Worm (Caenorhabditis elegans) whole organism, L2 larva: Measurements from ENCODE around the gene ZK1073.2.
"Not testable (repeated sequence)": the region's sequence is repeated elsewhere in the genome, so short reads cannot be mapped to it uniquely, and the experiment has no call there.

Experiments used
- R02D3.7 ChIP-seq: fragments of 150-350 bp; optimal IDR thresholded peaks from 2 replicates; lab custom pipeline; 2014; ENCODE audit warnings: missing biosample characterization, missing genetic modification characterization
- Y55F3AM.14 ChIP-seq: fragments of 200-800 bp; sonication (Bioruptor generic); optimal IDR thresholded peaks from 2 replicates; lab custom pipeline; 2018; ENCODE audit warnings: mild to moderate bottlenecking, missing genetic modification characterization, missing compliant biosample characterization
- ZK546.5 ChIP-seq: sonication (generic microtip); optimal IDR thresholded peaks from 2 replicates; lab custom pipeline; 2017; ENCODE audit warnings: missing biosample characterization, missing genetic modification characterization
- alr-1 ChIP-seq: fragments of 150-350 bp; optimal IDR thresholded peaks from 2 replicates; lab custom pipeline; 2014; ENCODE audit warnings: missing biosample characterization, missing genetic modification characterization
- aly-2 ChIP-seq: fragments of 150-350 bp; optimal IDR thresholded peaks from 2 replicates; lab custom pipeline; 2014; ENCODE audit warnings: missing biosample characterization, missing genetic modification characterization
- ama-1 ChIP-seq: fragments of 150-350 bp; optimal IDR thresholded peaks from 2 replicates; lab custom pipeline; 2018; ENCODE audit warnings: inconsistent platforms
- blmp-1 ChIP-seq: sonication (generic microtip); optimal IDR thresholded peaks from 2 replicates; lab custom pipeline; 2017; ENCODE audit warnings: missing genetic modification characterization, mild to moderate bottlenecking, missing compliant biosample characterization, antibody characterized with exemption, moderate library complexity; ENCODE audit not compliant: insufficient read depth
- ceh-16 ChIP-seq: fragments of 150-350 bp; optimal IDR thresholded peaks from 2 replicates; lab custom pipeline; 2014; ENCODE audit warnings: missing biosample characterization, missing genetic modification characterization
- ceh-82 ChIP-seq: fragments of 150-350 bp; optimal IDR thresholded peaks from 2 replicates; lab custom pipeline; 2014; ENCODE audit warnings: missing biosample characterization, missing genetic modification characterization
- crh-2 ChIP-seq: sonication (generic microtip); optimal IDR thresholded peaks from 2 replicates; lab custom pipeline; 2017; ENCODE audit warnings: missing biosample characterization, missing genetic modification characterization
- egl-27 ChIP-seq: sonication (generic microtip); optimal IDR thresholded peaks from 3 replicates; lab custom pipeline; 2017; ENCODE audit warnings: missing biosample characterization, missing genetic modification reagents, missing genetic modification characterization
- elt-1 ChIP-seq: fragments of 150-350 bp; optimal IDR thresholded peaks from 2 replicates; lab custom pipeline; 2014; ENCODE audit warnings: missing biosample characterization, missing genetic modification characterization
- fos-1 ChIP-seq: fragments of 150-350 bp; optimal IDR thresholded peaks from 2 replicates; lab custom pipeline; 2014; ENCODE audit warnings: missing biosample characterization, missing genetic modification characterization
- gmeb-1 ChIP-seq: fragments of 150-350 bp; optimal IDR thresholded peaks from 2 replicates; lab custom pipeline; 2014; ENCODE audit warnings: missing biosample characterization, missing genetic modification characterization
- lin-11 ChIP-seq: fragments of 150-350 bp; sonication (generic microtip); optimal IDR thresholded peaks from 2 replicates; lab custom pipeline; 2014; ENCODE audit warnings: missing biosample characterization, missing genetic modification characterization, inconsistent platforms, mixed read lengths
- lin-13 ChIP-seq: fragments of 150-350 bp; optimal IDR thresholded peaks from 2 replicates; lab custom pipeline; 2014; ENCODE audit warnings: missing biosample characterization, missing genetic modification reagents, missing genetic modification characterization
- lin-39 ChIP-seq: fragments of 150-350 bp; optimal IDR thresholded peaks from 2 replicates; lab custom pipeline; 2014; ENCODE audit warnings: missing biosample characterization, missing genetic modification reagents, missing genetic modification characterization
- lsy-2 ChIP-seq, 2 experiments: fragments of 150-350 bp in 1 of 2; sonication (generic microtip) in 1 of 2; optimal IDR thresholded peaks; 2 replicates each; lab custom pipeline; 2014 to 2017; ENCODE audit warnings: missing biosample characterization in 2 of 2, missing genetic modification characterization in 2 of 2
- mab-5 ChIP-seq: fragments of 150-350 bp; optimal IDR thresholded peaks from 2 replicates; lab custom pipeline; 2014; ENCODE audit warnings: missing biosample characterization, missing genetic modification characterization
- mbf-1 ChIP-seq: sonication (generic microtip); optimal IDR thresholded peaks from 2 replicates; lab custom pipeline; 2017; ENCODE audit warnings: missing biosample characterization, missing genetic modification characterization
- nhr-10 ChIP-seq: sonication (generic microtip); optimal IDR thresholded peaks from 2 replicates; lab custom pipeline; 2017; ENCODE audit warnings: missing biosample characterization, missing genetic modification characterization
- nhr-11 ChIP-seq: fragments of 150-350 bp; optimal IDR thresholded peaks from 2 replicates; lab custom pipeline; 2014; ENCODE audit warnings: missing biosample characterization, missing genetic modification characterization
- nhr-12 ChIP-seq: fragments of 150-350 bp; optimal IDR thresholded peaks from 2 replicates; lab custom pipeline; 2014; ENCODE audit warnings: missing biosample characterization, missing genetic modification characterization
- nhr-129 ChIP-seq: fragments of 150-350 bp; optimal IDR thresholded peaks from 2 replicates; lab custom pipeline; 2014; ENCODE audit warnings: missing biosample characterization, missing genetic modification characterization
- nhr-21 ChIP-seq: fragments of 150-350 bp; optimal IDR thresholded peaks from 2 replicates; lab custom pipeline; 2014; ENCODE audit warnings: missing biosample characterization, missing genetic modification characterization
- nhr-77 ChIP-seq: fragments of 150-350 bp; optimal IDR thresholded peaks from 2 replicates; lab custom pipeline; 2014; ENCODE audit warnings: missing biosample characterization, missing genetic modification characterization
- peb-1 ChIP-seq: fragments of 150-350 bp; optimal IDR thresholded peaks from 2 replicates; lab custom pipeline; 2014; ENCODE audit warnings: missing biosample characterization, missing genetic modification characterization
- sem-4 ChIP-seq: fragments of 150-350 bp; optimal IDR thresholded peaks from 2 replicates; lab custom pipeline; 2014; ENCODE audit warnings: missing biosample characterization, missing genetic modification reagents, missing genetic modification characterization
- skn-1 ChIP-seq: sonication (generic microtip); optimal IDR thresholded peaks from 2 replicates; lab custom pipeline; 2017; ENCODE audit warnings: missing biosample characterization, missing genetic modification characterization
- sma-3 ChIP-seq: sonication (generic microtip); optimal IDR thresholded peaks from 2 replicates; lab custom pipeline; 2016; ENCODE audit warnings: missing genetic modification reagents, missing genetic modification characterization, missing compliant biosample characterization
- sma-9 ChIP-seq, 2 experiments: fragments of 150-350 bp in 1 of 2; sonication (generic microtip) in 1 of 2; optimal IDR thresholded peaks; 2 replicates each; lab custom pipeline; 2014 to 2016; ENCODE audit warnings: missing genetic modification characterization in 2 of 2, mild to moderate bottlenecking in 1 of 2, missing biosample characterization in 1 of 2, missing compliant biosample characterization in 1 of 2, missing genetic modification reagents in 1 of 2, moderate library complexity in 1 of 2
- snpc-4 ChIP-seq: fragments of 150-350 bp; optimal IDR thresholded peaks from 2 replicates; lab custom pipeline; 2014; ENCODE audit warnings: missing biosample characterization, missing genetic modification characterization
- unc-62 ChIP-seq: fragments of 150-350 bp; optimal IDR thresholded peaks from 2 replicates; lab custom pipeline; 2014; ENCODE audit warnings: missing biosample characterization, missing genetic modification reagents, missing genetic modification characterization

The ZK1073.2 gene

DNA sequence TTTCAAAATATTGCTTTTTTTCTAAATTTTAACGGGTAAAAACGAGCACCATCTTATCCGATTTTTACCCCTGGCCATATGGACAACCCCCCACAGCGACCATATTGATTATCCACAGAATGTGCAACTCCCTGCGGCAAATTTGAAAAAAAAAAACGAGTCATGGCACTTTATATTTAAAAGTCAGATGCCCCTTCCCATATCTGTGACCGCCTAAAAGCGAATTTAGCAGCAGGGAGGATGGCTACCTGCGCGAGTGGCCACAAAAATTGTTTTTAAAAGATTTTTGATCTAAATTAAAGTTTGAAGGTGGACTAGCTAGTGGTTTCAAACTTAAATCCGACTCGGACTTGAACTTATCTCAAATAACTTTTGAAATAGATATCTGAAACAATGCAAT lies 47.1 kb upstream of the ZK1073.2 start (continued):
- peak; percentile 81 for TF ChIP-seq ceh-16
- TF ChIP-seq fos-1 (tag; lab: Kevin White, UChicago), result peak; percentile 97
- TF ChIP-seq skn-1 (tag; lab: Kevin White, UChicago), result peak; percentile 90
- TF ChIP-seq lin-11 (tag; lab: Kevin White, UChicago), result peak; percentile 97
- TF ChIP-seq alr-1 (tag; lab: Kevin White, UChicago), result no peak
- TF ChIP-seq lsy-2 (tag; optimal IDR thresholded peaks at IDR 0.05; lab: Kevin White, UChicago), result peak; percentile 95 to 96
- TF ChIP-seq, all 48 proteins: peak for 43

DNA sequence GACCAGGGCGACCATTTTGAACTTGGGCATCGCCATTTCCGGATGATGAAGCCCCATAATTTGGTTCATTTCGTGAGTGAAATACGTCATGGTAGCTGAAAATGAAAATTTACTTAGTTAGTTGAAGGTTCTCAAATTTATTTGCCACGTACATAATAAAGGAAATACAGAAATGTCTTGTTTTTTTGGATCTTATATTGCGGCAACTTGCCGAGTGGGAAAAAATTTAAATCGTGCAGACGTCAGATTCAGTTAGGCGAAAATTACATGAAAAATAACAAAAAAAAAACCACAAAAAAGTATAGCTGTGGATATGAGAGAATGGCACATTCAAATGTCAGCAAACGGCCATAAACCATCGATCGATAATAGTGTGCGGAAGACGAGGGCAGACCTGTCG lies 44.7 kb upstream of the ZK1073.2 start, which contains the start of gene T27A8.2:
Gene T27A8.2, minus strand, starts transcription at position 101 of the 400 bp plus-strand sequence.
- no peak for TF ChIP-seq egl-27
- no peak for TF ChIP-seq R02D3.7 (tag; lab: Kevin White, UChicago)
- no peak for TF ChIP-seq blmp-1 (tag; lab: Kevin White, UChicago)
- no peak for TF ChIP-seq nhr-21 (tag; lab: Kevin White, UChicago)
- no peak for TF ChIP-seq nhr-129 (tag; lab: Kevin White, UChicago)
- TF ChIP-seq elt-1, result no peak
- TF ChIP-seq ama-1 (lab: Kevin White, UChicago), result no peak
- TF ChIP-seq ceh-16, result no peak
- TF ChIP-seq gmeb-1, result no peak

DNA sequence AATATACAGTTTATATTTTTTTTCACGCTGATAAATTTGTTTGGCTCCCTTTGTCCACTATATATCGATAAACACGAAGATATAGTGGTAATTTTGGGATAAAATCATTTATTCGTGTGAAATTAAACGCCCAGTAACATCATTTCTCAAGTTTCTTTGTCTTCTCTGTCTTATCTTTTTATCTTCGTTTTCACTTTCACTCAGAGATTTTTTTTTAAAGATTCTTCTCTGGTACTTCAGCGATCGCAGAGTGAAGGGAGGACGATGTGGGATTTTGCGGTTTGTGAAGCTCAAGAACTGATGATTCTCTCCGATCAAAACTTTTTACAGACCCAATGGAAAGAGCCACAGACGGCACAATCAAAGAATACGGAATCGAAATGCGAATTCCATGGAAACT lies 41.1 kb upstream of the ZK1073.2 start, which contains the start of gene T27A8.3:
Gene T27A8.3, plus strand, starts transcription at position 301 of the 400 bp plus-strand sequence.
- TF ChIP-seq aly-2 (tag; lab: Kevin White, UChicago); peb-1; ceh-82 (tag; lab: Kevin White, UChicago): not testable (repeated sequence)

DNA sequence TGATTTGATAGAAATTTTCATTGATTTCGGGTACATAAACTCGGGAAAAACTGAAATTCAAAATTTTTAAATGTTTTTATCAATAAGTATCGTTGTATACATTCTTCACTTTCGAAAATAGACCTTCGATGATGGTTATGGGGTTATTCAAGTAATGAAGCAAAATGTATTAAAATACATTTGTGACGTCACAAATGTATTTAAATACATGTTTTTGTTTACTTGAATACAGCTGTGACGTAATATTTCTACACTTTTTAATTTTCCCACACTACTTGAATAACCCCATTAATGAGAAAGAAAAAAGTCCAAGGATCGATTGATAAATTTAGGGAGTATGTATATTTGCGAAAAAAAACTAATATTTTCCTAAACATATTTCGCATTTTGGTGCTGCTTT lies 35.5 kb upstream of the ZK1073.2 start:
- TF ChIP-seq crh-2 (no peak), lsy-2 (tag; optimal IDR thresholded peaks at IDR 0.05; lab: Kevin White, UChicago) (no peak), nhr-10 (tag; lab: Kevin White, UChicago) (no peak), lin-39 (tag; lab: Kevin White, UChicago) (no peak), mab-5 (no peak), nhr-11 (tag; lab: Kevin White, UChicago) (no peak), blmp-1 (tag; lab: Kevin White, UChicago) (no peak), sma-3 (GFP tag; lab: Kevin White, UChicago) (no peak), ceh-82 (tag; lab: Kevin White, UChicago) (no peak)
- TF ChIP-seq, all 48 proteins: peak for 0

DNA sequence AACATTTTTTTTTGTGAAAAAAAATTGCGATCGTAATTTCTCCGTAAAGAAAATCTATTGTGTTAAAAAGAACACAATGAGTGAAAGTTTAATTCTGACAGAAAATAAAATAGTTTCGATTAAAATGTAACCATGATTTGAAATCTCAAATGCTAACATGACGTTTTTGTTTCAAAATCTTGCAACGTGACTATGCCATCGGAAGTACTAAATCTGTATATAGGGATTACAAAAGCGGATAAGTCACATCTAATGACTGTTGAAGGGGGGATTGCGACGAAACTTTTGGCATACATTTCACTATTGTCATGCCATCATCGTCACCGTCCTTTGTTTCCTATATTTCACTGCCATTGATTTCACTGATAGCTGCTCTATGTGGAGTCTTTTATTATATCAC lies 30.9 kb upstream of the ZK1073.2 start, which contains the start of gene col-187:
Gene col-187, plus strand, starts transcription at position 301 of the 400 bp plus-strand sequence.
- no peak for TF ChIP-seq ZK546.5 (tag; lab: Kevin White, UChicago)
- TF ChIP-seq ceh-16, result no peak
- no peak for TF ChIP-seq skn-1 (tag; lab: Kevin White, UChicago)
- no peak for TF ChIP-seq peb-1
- TF ChIP-seq egl-27, result no peak
- no peak for TF ChIP-seq nhr-21 (tag; lab: Kevin White, UChicago)
- no peak for TF ChIP-seq snpc-4 (tag; lab: Kevin White, UChicago)
- TF ChIP-seq mbf-1, result no peak
- no peak for TF ChIP-seq crh-2
- no peak for TF ChIP-seq R02D3.7 (tag; lab: Kevin White, UChicago)
- TF ChIP-seq sma-9 (GFP tag; optimal IDR thresholded peaks at IDR 0.05; lab: Kevin White, UChicago), result no peak
- TF ChIP-seq sma-9 (tag; optimal IDR thresholded peaks at IDR 0.05; lab: Kevin White, UChicago), result no peak
- no peak for TF ChIP-seq unc-62 (GFP tag; lab: Kevin White, UChicago)
- no peak for TF ChIP-seq Y55F3AM.14 (GFP tag; lab: Kevin White, UChicago)
- no peak for TF ChIP-seq mab-5
- no peak for TF ChIP-seq lin-11 (tag; lab: Kevin White, UChicago)
- no peak for TF ChIP-seq sma-3 (GFP tag; lab: Kevin White, UChicago)
- TF ChIP-seq alr-1 (tag; lab: Kevin White, UChicago), result no peak
- no peak for TF ChIP-seq nhr-77 (tag; lab: Kevin White, UChicago)
- no peak for TF ChIP-seq sem-4
- no peak for TF ChIP-seq nhr-12 (tag; lab: Kevin White, UChicago)

DNA sequence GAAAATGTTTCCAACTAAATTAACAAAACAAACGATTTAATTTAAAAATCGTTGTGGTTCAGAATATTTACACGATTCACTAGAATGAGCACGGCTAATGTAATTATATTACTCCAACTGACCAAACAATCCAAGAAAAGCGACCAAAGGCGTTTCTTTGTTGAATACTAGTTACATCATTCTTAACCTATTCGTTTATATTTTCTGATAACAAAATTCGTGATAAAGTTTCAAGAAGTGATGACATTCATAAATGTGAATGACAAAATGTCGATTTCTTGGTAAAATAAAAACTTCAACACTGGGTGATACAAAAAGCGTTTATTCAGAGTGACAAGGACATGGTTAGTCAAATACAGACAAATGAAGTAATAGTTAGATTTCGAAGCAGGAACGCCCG lies 27.0 kb upstream of the ZK1073.2 start, which contains the start of gene C30F2.4:
Gene C30F2.4, minus strand, starts transcription at position 101 of the 400 bp plus-strand sequence.
- TF ChIP-seq lin-13 (GFP tag; lab: Kevin White, UChicago), result no peak
